Worm (Caenorhabditis elegans) whole organism, L1 larva: Measurements from ENCODE around the gene C09G9.1.

Experiments used
- C04F5.9 ChIP-seq: sonication (generic microtip); optimal IDR thresholded peaks from 2 replicates; lab custom pipeline; 2016; ENCODE audit warnings: missing genetic modification characterization, missing compliant biosample characterization
- C34B4.2 ChIP-seq: sonication (generic microtip); optimal IDR thresholded peaks from 2 replicates; lab custom pipeline; 2017; ENCODE audit warnings: mild to moderate bottlenecking, missing genetic modification characterization, missing compliant biosample characterization
- F16B12.6 ChIP-seq: fragments of 150-350 bp; optimal IDR thresholded peaks from 2 replicates; lab custom pipeline; 2014; ENCODE audit warnings: missing biosample characterization, missing genetic modification characterization
- Y116A8C.19 ChIP-seq: sonication (generic microtip); optimal IDR thresholded peaks from 2 replicates; lab custom pipeline; 2016; ENCODE audit warnings: missing compliant biosample characterization, missing genetic modification characterization, borderline replicate concordance
- aha-1 ChIP-seq: fragments of 150-350 bp; optimal IDR thresholded peaks from 2 replicates; lab custom pipeline; 2014; ENCODE audit warnings: missing biosample characterization, missing genetic modification characterization
- aly-2 ChIP-seq: fragments of 150-350 bp; optimal IDR thresholded peaks from 2 replicates; lab custom pipeline; 2014; ENCODE audit warnings: missing biosample characterization, missing genetic modification characterization
- ama-1 ChIP-seq: fragments of 150-350 bp; optimal IDR thresholded peaks from 2 replicates; lab custom pipeline; 2014
- blmp-1 ChIP-seq: fragments of 150-350 bp; optimal IDR thresholded peaks from 2 replicates; lab custom pipeline; 2014; ENCODE audit warnings: missing biosample characterization, missing genetic modification characterization
- dsc-1 ChIP-seq: sonication (generic microtip); optimal IDR thresholded peaks from 2 replicates; lab custom pipeline; 2016; ENCODE audit warnings: mild to moderate bottlenecking, missing genetic modification characterization, missing compliant biosample characterization
- efl-1 ChIP-seq, 4 experiments: fragments of 150-350 bp; optimal IDR thresholded peaks in 3 of 4; peaks in 1 of 4; 1 replicate in 1 of 4; 2 replicates in 3 of 4; lab custom pipeline; 2014; ENCODE audit warnings: missing biosample characterization in 2 of 4, missing genetic modification characterization in 2 of 4, missing genetic modification reagents in 2 of 4
- egl-13 ChIP-seq: sonication (generic microtip); optimal IDR thresholded peaks from 2 replicates; lab custom pipeline; 2016; ENCODE audit warnings: missing genotype, missing genetic modification reagents, missing genetic modification characterization, missing compliant biosample characterization
- elt-2 ChIP-seq: sonication (generic microtip); optimal IDR thresholded peaks from 2 replicates; lab custom pipeline; 2016; ENCODE audit warnings: missing genetic modification characterization, mild to moderate bottlenecking, inconsistent platforms, missing compliant biosample characterization, missing genetic modification reagents
- elt-3 ChIP-seq, 6 experiments: fragments of 150-350 bp in 1 of 6; sonication (generic microtip); optimal IDR thresholded peaks; 2 replicates each; lab custom pipeline; 2017 to 2018; ENCODE audit warnings: missing biosample characterization in 6 of 6, missing genetic modification characterization in 6 of 6, inconsistent platforms in 1 of 6
- fkh-4 ChIP-seq: sonication (generic microtip); optimal IDR thresholded peaks from 2 replicates; lab custom pipeline; 2016; ENCODE audit warnings: missing compliant biosample characterization, missing genetic modification characterization, borderline replicate concordance
- grh-1 ChIP-seq: fragments of 200-800 bp; sonication (Bioruptor generic); IDR thresholded peaks from 2 replicates; pipeline ENCODE4 v1.3.6; 2022; ENCODE audit warnings: missing genetic modification reagents, missing genetic modification characterization, missing compliant biosample characterization
- hlh-17 ChIP-seq: fragments of 200-800 bp; sonication (Bioruptor generic); optimal IDR thresholded peaks from 2 replicates; lab custom pipeline; 2018; ENCODE audit warnings: missing genetic modification characterization, mild to moderate bottlenecking, missing compliant biosample characterization, moderate library complexity, borderline replicate concordance
- hpl-2 ChIP-seq: fragments of 150-350 bp; optimal IDR thresholded peaks from 2 replicates; lab custom pipeline; 2014; ENCODE audit warnings: missing biosample characterization, missing genetic modification reagents, missing genetic modification characterization
- irx-1 ChIP-seq: sonication (generic microtip); optimal IDR thresholded peaks from 2 replicates; lab custom pipeline; 2016; ENCODE audit warnings: missing genetic modification characterization, missing compliant biosample characterization
- isw-1 ChIP-seq: fragments of 200-800 bp; sonication (Bioruptor generic); IDR thresholded peaks from 2 replicates; pipeline ENCODE4 v1.3.6; 2022; ENCODE audit warnings: missing genetic modification characterization, missing compliant biosample characterization
- jun-1 ChIP-seq: fragments of 150-350 bp; optimal IDR thresholded peaks from 2 replicates; lab custom pipeline; 2014; ENCODE audit warnings: missing biosample characterization, missing genetic modification reagents, missing genetic modification characterization
- lin-15B ChIP-seq: fragments of 150-350 bp; sonication (generic microtip); optimal IDR thresholded peaks from 3 replicates; lab custom pipeline; 2014; ENCODE audit warnings: missing biosample characterization, missing genetic modification characterization
- lin-35 ChIP-seq, 2 experiments: fragments of 150-350 bp; optimal IDR thresholded peaks; 2 replicates each; lab custom pipeline; 2014; ENCODE audit warnings: missing biosample characterization in 2 of 2, missing genetic modification characterization in 2 of 2, missing genetic modification reagents in 2 of 2
- lin-39 ChIP-seq: fragments of 150-350 bp; optimal IDR thresholded peaks from 2 replicates; lab custom pipeline; 2014; ENCODE audit warnings: missing biosample characterization, missing genetic modification reagents, missing genetic modification characterization
- mdl-1 ChIP-seq, 2 experiments: fragments of 150-350 bp; optimal IDR thresholded peaks; 2 replicates each; lab custom pipeline; 2014 to 2017; ENCODE audit warnings: missing biosample characterization in 2 of 2, missing genetic modification characterization in 2 of 2, inconsistent platforms in 1 of 2
- mef-2 ChIP-seq: fragments of 150-350 bp; optimal IDR thresholded peaks from 2 replicates; lab custom pipeline; 2014; ENCODE audit warnings: missing biosample characterization, missing genetic modification characterization
- mep-1 ChIP-seq: fragments of 150-350 bp; optimal IDR thresholded peaks from 2 replicates; lab custom pipeline; 2014; ENCODE audit warnings: missing biosample characterization, missing genetic modification characterization
- nhr-12 ChIP-seq: sonication (generic microtip); optimal IDR thresholded peaks from 2 replicates; lab custom pipeline; 2017; ENCODE audit warnings: missing biosample characterization, missing genetic modification characterization
- nhr-19 ChIP-seq: fragments of 200-800 bp; sonication (Bioruptor generic); conservative IDR thresholded peaks from 2 replicates; pipeline ENCODE4 v1.3.6; 2022; ENCODE audit warnings: missing genetic modification characterization, missing compliant biosample characterization
- nhr-20 ChIP-seq: sonication (generic microtip); optimal IDR thresholded peaks from 2 replicates; lab custom pipeline; 2016; ENCODE audit warnings: mild to moderate bottlenecking, missing genetic modification characterization, missing compliant biosample characterization
- nhr-237 ChIP-seq: fragments of 150-350 bp; optimal IDR thresholded peaks from 2 replicates; lab custom pipeline; 2014; ENCODE audit warnings: missing biosample characterization, missing genetic modification characterization
- nhr-28 ChIP-seq: fragments of 150-350 bp; optimal IDR thresholded peaks from 2 replicates; lab custom pipeline; 2014; ENCODE audit warnings: missing biosample characterization, missing genetic modification characterization
- nhr-84 ChIP-seq: sonication (generic microtip); optimal IDR thresholded peaks from 2 replicates; lab custom pipeline; 2017; ENCODE audit warnings: missing biosample characterization, missing genetic modification characterization
- nhr-90 ChIP-seq: sonication (generic microtip); optimal IDR thresholded peaks from 2 replicates; lab custom pipeline; 2016; ENCODE audit warnings: mild to moderate bottlenecking, missing genetic modification characterization, missing compliant biosample characterization; ENCODE audit not compliant: poor library complexity
- pax-3 ChIP-seq: fragments of 200-800 bp; sonication (Bioruptor generic); optimal IDR thresholded peaks from 2 replicates; lab custom pipeline; 2018; ENCODE audit warnings: mild to moderate bottlenecking, missing genetic modification characterization, moderate library complexity, missing compliant biosample characterization
- pqm-1 ChIP-seq: sonication (generic microtip); optimal IDR thresholded peaks from 3 replicates; lab custom pipeline; 2017; ENCODE audit warnings: missing biosample characterization, missing genetic modification characterization
- rnt-1 ChIP-seq: sonication (generic microtip); optimal IDR thresholded peaks from 2 replicates; lab custom pipeline; 2016; ENCODE audit warnings: mild to moderate bottlenecking, missing genetic modification characterization, moderate library complexity, missing compliant biosample characterization
- skn-1 ChIP-seq: fragments of 150-350 bp; optimal IDR thresholded peaks from 2 replicates; lab custom pipeline; 2014; ENCODE audit warnings: missing biosample characterization, missing genetic modification characterization
- snpc-4 ChIP-seq: fragments of 150-350 bp; optimal IDR thresholded peaks from 2 replicates; lab custom pipeline; 2014; ENCODE audit warnings: missing biosample characterization, missing genetic modification characterization
- snu-23 ChIP-seq: sonication (generic microtip); optimal IDR thresholded peaks from 2 replicates; lab custom pipeline; 2016; ENCODE audit warnings: missing genetic modification characterization, missing compliant biosample characterization
- sox-4 ChIP-seq: sonication (generic microtip); optimal IDR thresholded peaks from 2 replicates; lab custom pipeline; 2016; ENCODE audit warnings: missing genetic modification characterization, missing compliant biosample characterization
- tbx-2 ChIP-seq: sonication (generic microtip); optimal IDR thresholded peaks from 2 replicates; lab custom pipeline; 2016; ENCODE audit warnings: missing genetic modification characterization, missing compliant biosample characterization
- tlp-1 ChIP-seq: fragments of 150-350 bp; optimal IDR thresholded peaks from 2 replicates; lab custom pipeline; 2014; ENCODE audit warnings: missing biosample characterization, missing genetic modification characterization
- unc-30 ChIP-seq: sonication (generic microtip); optimal IDR thresholded peaks from 2 replicates; lab custom pipeline; 2017; ENCODE audit warnings: missing biosample characterization, missing genetic modification characterization
- unc-62 ChIP-seq: fragments of 150-350 bp; optimal IDR thresholded peaks from 2 replicates; lab custom pipeline; 2014; ENCODE audit warnings: missing biosample characterization, missing genetic modification reagents, missing genetic modification characterization
- unc-98 ChIP-seq: fragments of 200-800 bp; sonication (Bioruptor generic); IDR thresholded peaks from 2 replicates; pipeline ENCODE4 v1.3.6; 2022; ENCODE audit warnings: missing genetic modification characterization, missing compliant biosample characterization
- xbp-1 ChIP-seq: sonication (generic microtip); optimal IDR thresholded peaks from 2 replicates; lab custom pipeline; 2016; ENCODE audit warnings: missing genetic modification characterization, missing compliant biosample characterization
- zag-1 ChIP-seq: fragments of 150-350 bp; optimal IDR thresholded peaks from 2 replicates; lab custom pipeline; 2014; ENCODE audit warnings: missing biosample characterization, missing genetic modification characterization
- zip-4 ChIP-seq: fragments of 200-800 bp; sonication (Bioruptor generic); optimal IDR thresholded peaks from 2 replicates; lab custom pipeline; 2018; ENCODE audit warnings: mild to moderate bottlenecking, missing genetic modification characterization, moderate library complexity, missing compliant biosample characterization
- ztf-11 ChIP-seq, 2 experiments: sonication (generic microtip); optimal IDR thresholded peaks; 2 replicates each; lab custom pipeline; 2016 to 2017; ENCODE audit warnings: missing genetic modification characterization in 2 of 2, missing biosample characterization in 1 of 2, missing compliant biosample characterization in 1 of 2

Gene C09G9.1

ce11 chrIV:8869624-8870023 is 4.3 kb upstream of the C09G9.1 start, which contains the start of gene npp-23 (continued):
- TF ChIP-seq mef-2 (tag; lab: Kevin White, UChicago) = no peak
- peak; percentile 96 to 99 for TF ChIP-seq efl-1 (optimal IDR thresholded peaks at IDR 0.05; lab: Kevin White, UChicago)
- peak; percentile 96 to 99 for TF ChIP-seq efl-1 (GFP tag; optimal IDR thresholded peaks at IDR 0.05 in 1 of 2; lab: Kevin White, UChicago)
- peak; percentile 58 for TF ChIP-seq rnt-1 (tag; lab: Kevin White, UChicago)
- TF ChIP-seq nhr-84 (tag; lab: Kevin White, UChicago) = no peak
- no peak for TF ChIP-seq aha-1
- peak; percentile 51 for TF ChIP-seq skn-1 (tag; lab: Kevin White, UChicago)
- peak; percentile 12 for TF ChIP-seq egl-13 (tag; lab: Kevin White, UChicago)
- TF ChIP-seq fkh-4 (tag; lab: Kevin White, UChicago) = no peak
- peak; percentile 72 for TF ChIP-seq snu-23 (GFP tag; lab: Kevin White, UChicago)
- peak; percentile 54 for TF ChIP-seq nhr-19
- peak; percentile 11 for TF ChIP-seq aly-2 (tag; lab: Kevin White, UChicago)
- peak in 1 of 6 experiments; percentile 13 for TF ChIP-seq elt-3 (tag; optimal IDR thresholded peaks at IDR 0.05; lab: Kevin White, UChicago)
- TF ChIP-seq grh-1 (GFP tag; lab: Robert Waterston, UW) = peak; percentile 38; the same call in 1 of the 2 replicates
- TF ChIP-seq snpc-4 = peak; percentile 15
- no peak for TF ChIP-seq zag-1 (tag; lab: Kevin White, UChicago)
- no peak for TF ChIP-seq nhr-237 (tag; lab: Kevin White, UChicago)
- TF ChIP-seq xbp-1 (tag; lab: Kevin White, UChicago) = peak; percentile 51
- no peak for TF ChIP-seq unc-30 (tag; lab: Kevin White, UChicago)
- TF ChIP-seq mdl-1 (tag; optimal IDR thresholded peaks at IDR 0.05; lab: Kevin White, UChicago) = peak in 1 of 2 experiments; percentile 34
- TF ChIP-seq jun-1 (tag; lab: Kevin White, UChicago) = no peak
- TF ChIP-seq irx-1 (tag; lab: Kevin White, UChicago) = no peak
- TF ChIP-seq lin-15B (tag; lab: Kevin White, UChicago) = peak; percentile 19
- TF ChIP-seq F16B12.6 = peak; percentile 18
- peak; percentile 53 for TF ChIP-seq dsc-1
- no peak for TF ChIP-seq unc-62 (GFP tag; lab: Kevin White, UChicago)
- TF ChIP-seq isw-1 = no peak; the same call in 1 of the 2 replicates
- no peak for TF ChIP-seq unc-98 (GFP tag; lab: Robert Waterston, UW)
- TF ChIP-seq C04F5.9 = no peak

ce11 chrIV:8867562-8867961 is 2.3 kb upstream of the C09G9.1 start:
- no peak for TF ChIP-seq C34B4.2 (tag; lab: Kevin White, UChicago)
- TF ChIP-seq efl-1 (optimal IDR thresholded peaks at IDR 0.05; lab: Kevin White, UChicago) = no peak
- peak in 1 of 2 experiments; percentile 63 for TF ChIP-seq efl-1 (GFP tag; optimal IDR thresholded peaks at IDR 0.05 in 1 of 2; lab: Kevin White, UChicago)
- TF ChIP-seq lin-35 (GFP tag; optimal IDR thresholded peaks at IDR 0.05; lab: Kevin White, UChicago) = peak in 1 of 2 experiments; percentile 63
- no peak for TF ChIP-seq nhr-90
- TF ChIP-seq nhr-20 (tag; lab: Kevin White, UChicago) = peak; percentile 4
- no peak for TF ChIP-seq zag-1 (tag; lab: Kevin White, UChicago)
- TF ChIP-seq Y116A8C.19 (tag; lab: Kevin White, UChicago) = no peak
- peak in 1 of 6 experiments; percentile 61 for TF ChIP-seq elt-3 (tag; optimal IDR thresholded peaks at IDR 0.05; lab: Kevin White, UChicago)
- TF ChIP-seq blmp-1 (tag; lab: Kevin White, UChicago) = peak; percentile 11
- no peak for TF ChIP-seq F16B12.6
- no peak for TF ChIP-seq aha-1
- no peak for TF ChIP-seq elt-2 (tag; lab: Kevin White, UChicago)

ce11 chrIV:8866092-8866491 is 807 bp upstream of the C09G9.1 start:
- TF ChIP-seq ztf-11 (tag; optimal IDR thresholded peaks at IDR 0.05; lab: Kevin White, UChicago) (peak in 1 of 2 experiments; percentile 34), pqm-1 (tag; lab: Kevin White, UChicago) (no peak), mep-1 (tag; lab: Kevin White, UChicago) (peak; percentile 77), zip-4 (GFP tag; lab: Kevin White, UChicago) (no peak), nhr-28 (no peak), tlp-1 (no peak), tbx-2 (tag; lab: Kevin White, UChicago) (peak; percentile 38), skn-1 (tag; lab: Kevin White, UChicago) (peak; percentile 60), nhr-90 (peak; percentile 57), aha-1 (no peak), Y116A8C.19 (tag; lab: Kevin White, UChicago) (no peak), sox-4 (no peak), nhr-19 (peak; percentile 33), nhr-12 (no peak), pax-3 (tag; lab: Kevin White, UChicago) (no peak), hpl-2 (no peak), mef-2 (tag; lab: Kevin White, UChicago) (no peak), ama-1 (lab: Kevin White, UChicago) (no peak), lin-39 (no peak), hlh-17 (GFP tag; lab: Kevin White, UChicago) (no peak)
